Fruit fly (Drosophila melanogaster) whole organism: ENCODE results near the gene CG45067.

Experiments
- Dll ChIP-seq: fragments of >200 bp; optimal IDR thresholded peaks from 2 replicates; lab custom pipeline; 2017
- pan ChIP-seq: fragments of >200 bp; optimal IDR thresholded peaks from 2 replicates; lab custom pipeline; 2017

dm6 chr3L:3073460-3073859 lies 40.8 kb downstream of the CG45067 start:
- TF ChIP-seq Dll (lab: Kevin White, UChicago) (no peak), pan (lab: Kevin White, UChicago) (no peak)
